Worm (Caenorhabditis elegans) whole organism, midembryonic: ENCODE data around the gene F57F5.3.
A peak's percentile ranks its signal among the peaks of the same experiment; 100 is the strongest.

ENCODE experiments used
- T22C8.4 ChIP-seq: fragments of 200-800 bp; sonication (Bioruptor generic); IDR thresholded peaks from 2 replicates; pipeline ENCODE4 v1.3.6; 2022; ENCODE audit warnings: missing genetic modification characterization, missing compliant biosample characterization
- cog-1 ChIP-seq: sonication (generic microtip); optimal IDR thresholded peaks from 2 replicates; lab custom pipeline; 2016; ENCODE audit warnings: missing genetic modification characterization, missing compliant biosample characterization
- flt-1 ChIP-seq: fragments of 200-800 bp; sonication (Bioruptor generic); IDR thresholded peaks from 2 replicates; pipeline ENCODE4 v1.3.6; 2022; ENCODE audit warnings: missing genetic modification characterization, missing compliant biosample characterization
- klf-2 ChIP-seq: fragments of 200-800 bp; sonication (Bioruptor generic); conservative IDR thresholded peaks from 2 replicates; pipeline ENCODE4 v1.3.6; 2022; ENCODE audit warnings: missing genetic modification reagents, missing genetic modification characterization, missing compliant biosample characterization
- med-1 ChIP-seq: sonication (generic microtip); optimal IDR thresholded peaks from 2 replicates; lab custom pipeline; 2017; ENCODE audit warnings: missing genetic modification characterization, mild to moderate bottlenecking, missing compliant biosample characterization, antibody characterized with exemption, missing genetic modification reagents; ENCODE audit not compliant: insufficient read depth
- ref-1 ChIP-seq: fragments of 200-800 bp; sonication (Bioruptor generic); conservative IDR thresholded peaks from 2 replicates; pipeline ENCODE4 v1.3.6; 2022; ENCODE audit warnings: missing genetic modification reagents, missing genetic modification characterization, missing compliant biosample characterization
- tab-1 ChIP-seq: fragments of 200-800 bp; sonication (Bioruptor generic); IDR thresholded peaks from 2 replicates; pipeline ENCODE4 v1.3.6; 2022; ENCODE audit warnings: missing genetic modification characterization, missing compliant biosample characterization
- ztf-23 ChIP-seq: fragments of 200-800 bp; sonication (Bioruptor generic); IDR thresholded peaks from 2 replicates; pipeline ENCODE4 v1.3.6; 2022; ENCODE audit warnings: missing genetic modification reagents, missing genetic modification characterization, missing compliant biosample characterization
- ztf-29 ChIP-seq: fragments of 200-800 bp; sonication (Bioruptor generic); IDR thresholded peaks from 2 replicates; pipeline ENCODE4 v1.3.6; 2022; ENCODE audit warnings: missing genetic modification reagents, missing genetic modification characterization, missing compliant biosample characterization

Gene F57F5.3

ce11 chrV:11989861-11990260, 16.5 kb downstream of the F57F5.3 start:
- no peak for TF ChIP-seq ztf-23
- TF ChIP-seq med-1: no peak
- TF ChIP-seq ztf-29 (GFP tag; lab: Robert Waterston, UW): no peak
- TF ChIP-seq T22C8.4 (GFP tag; lab: Robert Waterston, UW): no peak
- TF ChIP-seq klf-2 (GFP tag; lab: Robert Waterston, UW): no peak
- TF ChIP-seq cog-1: no peak
- no peak for TF ChIP-seq ref-1 (GFP tag; lab: Robert Waterston, UW)
- no peak for TF ChIP-seq tab-1 (GFP tag; lab: Robert Waterston, UW)
- TF ChIP-seq flt-1 (GFP tag; lab: Robert Waterston, UW): no peak

ce11 chrV:11986078-11986869, 20.1 kb downstream of the F57F5.3 start:
- TF ChIP-seq ztf-23 (no peak), flt-1 (GFP tag; lab: Robert Waterston, UW) (no peak), tab-1 (GFP tag; lab: Robert Waterston, UW) (no peak)

DNA sequence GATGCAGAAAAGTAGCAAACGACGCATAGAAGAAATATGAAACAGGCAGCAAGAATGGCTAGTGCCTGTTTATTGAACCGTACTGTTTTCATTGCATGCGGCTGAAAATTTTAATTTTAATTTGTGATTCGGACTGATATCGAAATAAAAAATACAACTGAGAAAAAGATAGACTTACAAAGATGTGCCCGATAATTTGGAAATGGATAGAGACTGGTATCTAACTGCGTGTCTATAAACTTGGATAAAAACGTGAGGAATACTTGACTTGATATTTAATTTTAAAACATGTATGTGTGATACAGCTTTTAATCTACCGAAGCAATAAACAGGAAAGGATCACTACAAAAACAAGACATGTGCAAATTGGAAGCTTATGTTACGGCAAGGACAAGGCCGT, 21.0 kb downstream of the F57F5.3 start, which contains the start of gene mans-2:
Gene mans-2, minus strand, starts transcription at position 101 of the 400 bp plus-strand sequence.
- TF ChIP-seq cog-1 (no peak), tab-1 (GFP tag; lab: Robert Waterston, UW) (no peak), ztf-29 (GFP tag; lab: Robert Waterston, UW) (no peak), ztf-23 (no peak), flt-1 (GFP tag; lab: Robert Waterston, UW) (no peak), T22C8.4 (GFP tag; lab: Robert Waterston, UW) (no peak), med-1 (no peak), ref-1 (GFP tag; lab: Robert Waterston, UW) (no peak)

- TF ChIP-seq klf-2 (GFP tag; lab: Robert Waterston, UW) (no peak), flt-1 (GFP tag; lab: Robert Waterston, UW) (0 out of 2 replicates have a peak, but pooled peaks have one; percentile 26)
Observed at ce11 chrV:11982309-11982708, 24.1 kb downstream of the F57F5.3 start, which contains the start of gene rpt-1. rpt-1 (minus strand) TSS chrV:11982397.

DNA sequence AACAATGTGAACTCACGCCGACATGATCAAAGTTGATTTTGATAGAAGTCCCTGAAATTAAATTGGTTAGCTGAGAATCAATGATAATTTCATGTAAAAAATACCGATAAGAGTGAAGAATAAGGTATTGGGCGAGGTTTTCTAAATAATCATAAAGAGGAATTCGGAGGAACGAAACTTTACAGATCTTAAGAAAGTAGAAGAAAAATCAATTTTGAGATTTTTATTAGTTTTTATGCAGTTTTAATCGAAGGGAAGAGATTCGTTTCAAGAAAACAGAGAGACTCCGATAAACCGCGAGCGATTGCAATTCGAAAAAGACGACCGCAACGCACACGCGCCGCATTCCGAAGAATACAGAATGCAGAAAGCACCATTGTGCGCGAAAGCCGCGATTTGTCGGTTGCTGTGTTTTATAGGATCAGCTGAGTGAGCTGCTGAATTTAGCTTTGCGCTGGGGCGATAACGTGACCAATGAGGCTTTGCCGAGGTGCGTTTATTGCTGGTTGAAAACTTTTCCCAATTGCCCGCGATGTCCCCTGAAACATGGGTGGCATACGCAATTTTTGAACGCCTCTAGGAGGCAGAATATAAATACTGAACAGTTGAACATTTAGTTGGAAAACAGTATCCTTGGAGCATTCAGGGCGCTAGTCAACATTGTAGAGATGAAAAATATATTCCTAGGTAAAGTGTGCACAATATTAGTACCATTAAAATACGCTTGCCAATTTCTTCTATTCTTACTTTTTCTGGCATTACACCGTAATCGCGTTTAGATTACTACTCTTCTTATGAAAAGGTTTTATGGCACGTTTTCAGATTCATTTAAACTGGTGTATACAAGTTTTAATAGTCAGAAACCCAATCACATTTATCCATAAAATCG, 26.5 kb downstream of the F57F5.3 start, which contains the start of gene snr-4:
Gene snr-4, minus strand, starts transcription at position 51 of the 889 bp plus-strand sequence.
- TF ChIP-seq ztf-23 (peak; percentile 75; the same call in 1 of the 2 replicates), T22C8.4 (GFP tag; lab: Robert Waterston, UW) (no peak), ztf-29 (GFP tag; lab: Robert Waterston, UW) (peak; percentile 94), cog-1 (peak; percentile 28), klf-2 (GFP tag; lab: Robert Waterston, UW) (no peak), med-1 (no peak), tab-1 (GFP tag; lab: Robert Waterston, UW) (0 out of 2 replicates have a peak, but pooled peaks have one; percentile 72), flt-1 (GFP tag; lab: Robert Waterston, UW) (peak; percentile 87), ref-1 (GFP tag; lab: Robert Waterston, UW) (peak; percentile 41; the same call in 1 of the 2 replicates)

DNA sequence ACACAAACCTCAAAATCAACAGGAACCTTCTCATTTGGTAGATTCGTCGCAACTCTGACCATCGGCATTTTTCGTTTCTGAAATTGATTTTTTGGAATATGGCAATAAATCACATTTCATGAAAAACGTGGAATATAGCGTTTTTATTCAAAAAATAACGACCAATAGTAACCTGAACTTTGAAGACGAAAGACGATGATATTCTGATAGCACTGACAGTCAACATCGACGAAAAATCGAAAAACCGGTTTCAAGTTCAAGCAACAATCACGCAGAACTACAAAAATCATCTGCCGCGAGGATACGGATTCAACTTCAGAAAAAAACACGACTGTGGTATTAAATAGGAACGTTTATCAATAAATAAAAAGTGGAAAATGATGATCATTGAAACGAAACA, 28.2 kb downstream of the F57F5.3 start, which contains the start of gene mif-2:
Gene mif-2, minus strand, starts transcription at position 281 of the 400 bp plus-strand sequence.
- TF ChIP-seq tab-1 (GFP tag; lab: Robert Waterston, UW) (no peak), ztf-29 (GFP tag; lab: Robert Waterston, UW) (no peak), klf-2 (GFP tag; lab: Robert Waterston, UW) (no peak), cog-1 (no peak), med-1 (no peak), flt-1 (GFP tag; lab: Robert Waterston, UW) (no peak), ztf-23 (no peak), ref-1 (GFP tag; lab: Robert Waterston, UW) (no peak), T22C8.4 (GFP tag; lab: Robert Waterston, UW) (no peak)

ce11 chrV:11976734-11977133, 29.7 kb downstream of the F57F5.3 start:
- TF ChIP-seq ztf-23 (no peak), med-1 (no peak), flt-1 (GFP tag; lab: Robert Waterston, UW) (no peak), klf-2 (GFP tag; lab: Robert Waterston, UW) (no peak), T22C8.4 (GFP tag; lab: Robert Waterston, UW) (no peak), tab-1 (GFP tag; lab: Robert Waterston, UW) (no peak), ref-1 (GFP tag; lab: Robert Waterston, UW) (no peak), ztf-29 (GFP tag; lab: Robert Waterston, UW) (no peak), cog-1 (no peak)

- no peak for TF ChIP-seq tab-1 (GFP tag; lab: Robert Waterston, UW)
- TF ChIP-seq ztf-29 (GFP tag; lab: Robert Waterston, UW): no peak
- TF ChIP-seq T22C8.4 (GFP tag; lab: Robert Waterston, UW): no peak
- no peak for TF ChIP-seq ztf-23
- TF ChIP-seq med-1: no peak
- TF ChIP-seq ref-1 (GFP tag; lab: Robert Waterston, UW): no peak
- TF ChIP-seq cog-1: no peak
- TF ChIP-seq flt-1 (GFP tag; lab: Robert Waterston, UW): no peak
- no peak for TF ChIP-seq klf-2 (GFP tag; lab: Robert Waterston, UW)
Observed at ce11 chrV:11975233-11975632, 31.2 kb downstream of the F57F5.3 start, which contains the start of gene cpr-1. cpr-1 (plus strand) TSS chrV:11975551.

- TF ChIP-seq T22C8.4 (GFP tag; lab: Robert Waterston, UW): no peak
Observed at ce11 chrV:11964723-11965122, 41.7 kb downstream of the F57F5.3 start, which contains the start of gene F58H1.7. F58H1.7 (minus strand) TSS chrV:11964823.
